Worm (Caenorhabditis elegans) whole organism, young adult: ENCODE results near the gene sra-28.

Experiments used
- B0035.1 ChIP-seq: sonication (generic microtip); optimal IDR thresholded peaks from 2 replicates; lab custom pipeline; 2016; ENCODE audit warnings: missing genetic modification characterization, mild to moderate bottlenecking, missing compliant biosample characterization, missing genotype, missing genetic modification reagents
- D2030.7 ChIP-seq: fragments of 200-800 bp; sonication (Bioruptor generic); IDR thresholded peaks from 2 replicates; pipeline ENCODE4 v1.3.6; 2022; ENCODE audit warnings: missing genetic modification reagents, missing genetic modification characterization, missing compliant biosample characterization
- F33H1.4 ChIP-seq: fragments of 200-800 bp; sonication (Bioruptor generic); IDR thresholded peaks from 2 replicates; pipeline ENCODE4 v1.3.6; 2022; ENCODE audit warnings: missing genetic modification reagents, missing genetic modification characterization, missing compliant biosample characterization
- F37B4.10 ChIP-seq: fragments of 200-800 bp; sonication (Bioruptor generic); IDR thresholded peaks from 2 replicates; pipeline ENCODE4 v1.3.6; 2022; ENCODE audit warnings: missing genetic modification characterization, missing compliant biosample characterization
- F39B2.1 ChIP-seq: fragments of 200-800 bp; sonication (Bioruptor generic); IDR thresholded peaks from 2 replicates; pipeline ENCODE4 v1.3.6; 2022; ENCODE audit warnings: missing genetic modification reagents, missing genetic modification characterization, missing compliant biosample characterization
- F49E8.2 ChIP-seq: sonication (generic microtip); optimal IDR thresholded peaks from 3 replicates; lab custom pipeline; 2017; ENCODE audit warnings: missing genetic modification characterization, mild to moderate bottlenecking, missing compliant biosample characterization, antibody characterized with exemption, moderate library complexity; ENCODE audit not compliant: insufficient read depth
- F52B5.7 ChIP-seq: sonication (generic microtip); optimal IDR thresholded peaks from 2 replicates; lab custom pipeline; 2016; ENCODE audit warnings: mild to moderate bottlenecking, missing genetic modification characterization, missing compliant biosample characterization
- K11D2.4 ChIP-seq: fragments of 200-800 bp; sonication (Bioruptor generic); IDR thresholded peaks from 2 replicates; pipeline ENCODE4 v1.3.6; 2022; ENCODE audit warnings: missing genetic modification reagents, missing genetic modification characterization, missing compliant biosample characterization
- T26A5.8 ChIP-seq: sonication (generic microtip); optimal IDR thresholded peaks from 2 replicates; lab custom pipeline; 2016; ENCODE audit warnings: missing genetic modification characterization, missing compliant biosample characterization
- Y53G8AR.9 ChIP-seq: fragments of 200-800 bp; sonication (Bioruptor generic); conservative IDR thresholded peaks from 2 replicates; pipeline ENCODE4 v1.3.6; 2022; ENCODE audit warnings: missing genetic modification reagents, missing genetic modification characterization, missing compliant biosample characterization
- ama-1 ChIP-seq, 3 experiments: fragments of 150-350 bp in 1 of 3; sonication (generic microtip) in 2 of 3; optimal IDR thresholded peaks; 2 replicates each; lab custom pipeline; 2014 to 2018; ENCODE audit warnings: missing biosample characterization in 2 of 3, missing genetic modification characterization in 2 of 3, missing genetic modification reagents in 2 of 3
- atf-7 ChIP-seq: sonication (generic microtip); optimal IDR thresholded peaks from 2 replicates; lab custom pipeline; 2017; ENCODE audit warnings: mild to moderate bottlenecking, missing genetic modification characterization, missing compliant biosample characterization
- attf-3 ChIP-seq: fragments of 200-800 bp; sonication (Bioruptor generic); conservative IDR thresholded peaks from 2 replicates; pipeline ENCODE4 v1.3.6; 2022; ENCODE audit warnings: missing genetic modification reagents, missing genetic modification characterization, missing compliant biosample characterization
- attf-5 ChIP-seq: fragments of 200-800 bp; sonication (Bioruptor generic); optimal IDR thresholded peaks from 2 replicates; lab custom pipeline; 2018; ENCODE audit warnings: mild to moderate bottlenecking, missing genetic modification characterization, missing compliant biosample characterization
- bed-1 ChIP-seq: fragments of 200-800 bp; sonication (Bioruptor generic); IDR thresholded peaks from 2 replicates; pipeline ENCODE4 v1.3.6; 2022; ENCODE audit warnings: missing genetic modification reagents, missing genetic modification characterization, missing compliant biosample characterization
- ceh-100 ChIP-seq: fragments of 200-800 bp; sonication (Bioruptor generic); IDR thresholded peaks from 2 replicates; pipeline ENCODE4 v1.3.6; 2022; ENCODE audit warnings: missing genetic modification reagents, missing genetic modification characterization, missing compliant biosample characterization
- ceh-58 ChIP-seq: fragments of 200-800 bp; sonication (Bioruptor generic); IDR thresholded peaks from 2 replicates; pipeline ENCODE4 v1.3.6; 2022; ENCODE audit warnings: missing genetic modification characterization, missing compliant biosample characterization
- ceh-79 ChIP-seq: sonication (generic microtip); optimal IDR thresholded peaks from 2 replicates; lab custom pipeline; 2017; ENCODE audit warnings: mild to moderate bottlenecking, missing genetic modification characterization, missing compliant biosample characterization
- ceh-91 ChIP-seq: fragments of 200-800 bp; sonication (Bioruptor generic); IDR thresholded peaks from 2 replicates; pipeline ENCODE4 v1.3.6; 2022; ENCODE audit warnings: missing genetic modification reagents, missing genetic modification characterization, missing compliant biosample characterization
- die-1 ChIP-seq: sonication (generic microtip); optimal IDR thresholded peaks from 2 replicates; lab custom pipeline; 2016; ENCODE audit warnings: missing genotype, mild to moderate bottlenecking, missing genetic modification characterization, missing compliant biosample characterization
- dox-1 ChIP-seq: fragments of 200-800 bp; sonication (Bioruptor generic); IDR thresholded peaks from 2 replicates; pipeline ENCODE4 v1.3.6; 2022; ENCODE audit warnings: missing genetic modification reagents, missing genetic modification characterization, missing compliant biosample characterization
- dpff-1 ChIP-seq: sonication (generic microtip); optimal IDR thresholded peaks from 2 replicates; lab custom pipeline; 2017; ENCODE audit warnings: mild to moderate bottlenecking, missing genetic modification characterization, missing compliant biosample characterization
- egl-44 ChIP-seq: fragments of 200-800 bp; sonication (Bioruptor generic); IDR thresholded peaks from 2 replicates; pipeline ENCODE4 v1.3.6; 2022; ENCODE audit warnings: missing genetic modification reagents, missing genetic modification characterization, missing compliant biosample characterization
- ets-4 ChIP-seq: fragments of 200-800 bp; sonication (Bioruptor generic); optimal IDR thresholded peaks from 2 replicates; lab custom pipeline; 2018; ENCODE audit warnings: mild to moderate bottlenecking, missing genetic modification characterization, missing compliant biosample characterization
- hlh-12 ChIP-seq: sonication (generic microtip); optimal IDR thresholded peaks from 2 replicates; lab custom pipeline; 2016; ENCODE audit warnings: missing genetic modification characterization, missing compliant biosample characterization
- hsf-1 ChIP-seq: fragments of 200-800 bp; sonication (Bioruptor generic); IDR thresholded peaks from 2 replicates; pipeline ENCODE4 v1.3.6; 2022; ENCODE audit warnings: missing genetic modification reagents, missing genetic modification characterization, missing compliant biosample characterization
- let-607 ChIP-seq, 2 experiments: fragments of 200-800 bp in 1 of 2; sonication (Bioruptor generic) in 1 of 2; sonication (generic microtip) in 1 of 2; optimal IDR thresholded peaks; 2 replicates each; lab custom pipeline; 2016 to 2018; ENCODE audit warnings: mild to moderate bottlenecking in 2 of 2, missing compliant biosample characterization in 2 of 2, missing genetic modification characterization in 2 of 2, moderate library complexity in 2 of 2, missing genotype in 1 of 2
- lin-26 ChIP-seq: fragments of 200-800 bp; sonication (Bioruptor generic); IDR thresholded peaks from 2 replicates; pipeline ENCODE4 v1.3.6; 2022; ENCODE audit warnings: missing genetic modification reagents, missing genetic modification characterization, missing compliant biosample characterization
- lin-54 ChIP-seq: fragments of 200-800 bp; sonication (Bioruptor generic); optimal IDR thresholded peaks from 2 replicates; lab custom pipeline; 2018; ENCODE audit warnings: mild to moderate bottlenecking, missing genetic modification characterization, missing compliant biosample characterization
- lsl-1 ChIP-seq: fragments of 200-800 bp; sonication (Bioruptor generic); optimal IDR thresholded peaks from 2 replicates; lab custom pipeline; 2018; ENCODE audit warnings: mild to moderate bottlenecking, missing genetic modification characterization, moderate library complexity, missing compliant biosample characterization
- madf-10 ChIP-seq: sonication (generic microtip); optimal IDR thresholded peaks from 2 replicates; lab custom pipeline; 2016; ENCODE audit warnings: mild to moderate bottlenecking, missing genetic modification characterization, missing compliant biosample characterization
- madf-3 ChIP-seq: fragments of 200-800 bp; sonication (Bioruptor generic); IDR thresholded peaks from 2 replicates; pipeline ENCODE4 v1.3.6; 2022; ENCODE audit warnings: missing genetic modification reagents, missing genetic modification characterization, missing compliant biosample characterization
- mcd-1 ChIP-seq: fragments of 200-800 bp; sonication (Bioruptor generic); IDR thresholded peaks from 2 replicates; pipeline ENCODE4 v1.3.6; 2022; ENCODE audit warnings: missing genetic modification reagents, missing genetic modification characterization, missing compliant biosample characterization
- mes-4 ChIP-seq: sonication (generic microtip); optimal IDR thresholded peaks from 2 replicates; lab custom pipeline; 2016; ENCODE audit warnings: missing genotype, missing genetic modification characterization, missing compliant biosample characterization
- nfyb-1 ChIP-seq: fragments of 200-800 bp; sonication (Bioruptor generic); IDR thresholded peaks from 2 replicates; pipeline ENCODE4 v1.3.6; 2022; ENCODE audit warnings: missing genetic modification reagents, missing genetic modification characterization, missing compliant biosample characterization
- nhr-90 ChIP-seq: sonication (generic microtip); optimal IDR thresholded peaks from 2 replicates; lab custom pipeline; 2016; ENCODE audit warnings: missing genotype, mild to moderate bottlenecking, missing genetic modification characterization, missing compliant biosample characterization
- sea-2 ChIP-seq: fragments of 200-800 bp; sonication (Bioruptor generic); IDR thresholded peaks from 2 replicates; pipeline ENCODE4 v1.3.6; 2022; ENCODE audit warnings: missing genetic modification characterization, missing compliant biosample characterization
- snpc-3.4 ChIP-seq: sonication (generic microtip); optimal IDR thresholded peaks from 2 replicates; lab custom pipeline; 2017; ENCODE audit warnings: missing genetic modification characterization, mild to moderate bottlenecking, missing compliant biosample characterization, antibody characterized with exemption, moderate library complexity, missing genotype, missing genetic modification reagents
- somi-1 ChIP-seq: fragments of 200-800 bp; sonication (Bioruptor generic); optimal IDR thresholded peaks from 2 replicates; lab custom pipeline; 2018; ENCODE audit warnings: mild to moderate bottlenecking, missing genetic modification characterization, missing compliant biosample characterization
- tlf-1 ChIP-seq: fragments of 200-800 bp; sonication (Bioruptor generic); optimal IDR thresholded peaks from 2 replicates; lab custom pipeline; 2018; ENCODE audit warnings: mild to moderate bottlenecking, missing genetic modification characterization, missing compliant biosample characterization
- unc-62 ChIP-seq: fragments of 150-350 bp; optimal IDR thresholded peaks from 2 replicates; lab custom pipeline; 2014; ENCODE audit warnings: missing biosample characterization, missing genetic modification reagents, missing genetic modification characterization
- ztf-25 ChIP-seq: fragments of 200-800 bp; sonication (Bioruptor generic); IDR thresholded peaks from 2 replicates; pipeline ENCODE4 v1.3.6; 2022; ENCODE audit warnings: missing genetic modification reagents, missing genetic modification characterization, missing compliant biosample characterization
- ztf-3 ChIP-seq: fragments of 200-800 bp; sonication (Bioruptor generic); optimal IDR thresholded peaks from 2 replicates; lab custom pipeline; 2018; ENCODE audit warnings: mild to moderate bottlenecking, missing genetic modification characterization, missing compliant biosample characterization
- ztf-6 ChIP-seq: fragments of 200-800 bp; sonication (Bioruptor generic); IDR thresholded peaks from 2 replicates; pipeline ENCODE4 v1.3.6; 2022; ENCODE audit warnings: missing genetic modification reagents, missing genetic modification characterization, missing compliant biosample characterization

The sra-28 gene

ce11 chrII:6588605-6589292 is 15.2 kb upstream of the sra-28 start, which contains the start of gene icd-1 (continued):
- TF ChIP-seq madf-10 (tag; lab: Kevin White, UChicago), result peak; percentile 79
- 0 out of 2 replicates have a peak, but pooled peaks have one; percentile 37 for TF ChIP-seq ztf-6 (GFP tag; lab: Robert Waterston, UW)

- TF ChIP-seq egl-44 (GFP tag; lab: Robert Waterston, UW), result peak; percentile 43
- peak; percentile 36 for TF ChIP-seq F52B5.7
- TF ChIP-seq ceh-58 (GFP tag; lab: Robert Waterston, UW), result peak; percentile 76; the same call in 1 of the 2 replicates
- peak; percentile 56 for TF ChIP-seq F49E8.2 (tag; lab: Kevin White, UChicago)
- peak; percentile 29 for TF ChIP-seq B0035.1 (tag; lab: Kevin White, UChicago)
- TF ChIP-seq ztf-3 (GFP tag; lab: Kevin White, UChicago), result no peak
- TF ChIP-seq F37B4.10 (GFP tag; lab: Robert Waterston, UW), result no peak
- TF ChIP-seq attf-5, result no peak
- peak; percentile 44 for TF ChIP-seq mcd-1
- peak; percentile 36; the same call in 1 of the 2 replicates for TF ChIP-seq D2030.7 (GFP tag; lab: Robert Waterston, UW)
- peak; percentile 38 for TF ChIP-seq die-1 (tag; lab: Kevin White, UChicago)
- TF ChIP-seq nfyb-1 (GFP tag; lab: Robert Waterston, UW), result peak; percentile 69; the same call in 1 of the 2 replicates
- TF ChIP-seq T26A5.8 (tag; lab: Kevin White, UChicago), result no peak
- no peak for TF ChIP-seq hlh-12
- TF ChIP-seq F39B2.1 (GFP tag; lab: Robert Waterston, UW), result peak; percentile 91
- TF ChIP-seq lin-26, result peak; percentile 83
- TF ChIP-seq dpff-1, result peak; percentile 34
- TF ChIP-seq ceh-91 (GFP tag; lab: Robert Waterston, UW), result no peak
- TF ChIP-seq atf-7 (tag; lab: Kevin White, UChicago), result peak; percentile 55
- TF ChIP-seq sea-2 (GFP tag; lab: Robert Waterston, UW), result no peak
- peak; percentile 3 for TF ChIP-seq ceh-79 (tag; lab: Kevin White, UChicago)
- TF ChIP-seq F33H1.4 (GFP tag; lab: Robert Waterston, UW), result peak; percentile 30; the same call in 1 of the 2 replicates
- peak; percentile 87 for TF ChIP-seq tlf-1 (GFP tag; lab: Kevin White, UChicago)
- peak; percentile 68; the same call in 1 of the 2 replicates for TF ChIP-seq bed-1 (GFP tag; lab: Robert Waterston, UW)
- peak; percentile 90 for TF ChIP-seq Y53G8AR.9 (GFP tag; lab: Robert Waterston, UW)
- peak; percentile 88 for TF ChIP-seq hsf-1
- no peak for TF ChIP-seq ets-4
- peak; percentile 13 for TF ChIP-seq mes-4
- TF ChIP-seq K11D2.4, result no peak
- TF ChIP-seq unc-62 (GFP tag; lab: Kevin White, UChicago), result no peak
- peak; percentile 17 for TF ChIP-seq lsl-1 (GFP tag; lab: Kevin White, UChicago)
- TF ChIP-seq madf-3 (GFP tag; lab: Robert Waterston, UW), result peak; percentile 94
- no peak for TF ChIP-seq ama-1 (optimal IDR thresholded peaks at IDR 0.05; lab: Kevin White, UChicago)
- TF ChIP-seq ama-1 (GFP tag; optimal IDR thresholded peaks at IDR 0.05; lab: Kevin White, UChicago), result peak in 1 of 2 experiments; percentile 62
- no peak for TF ChIP-seq somi-1 (GFP tag; lab: Kevin White, UChicago)
- TF ChIP-seq ceh-100 (GFP tag; lab: Robert Waterston, UW), result peak; percentile 63
- no peak for TF ChIP-seq nhr-90
- TF ChIP-seq ztf-25 (GFP tag; lab: Robert Waterston, UW), result peak; percentile 66; the same call in 1 of the 2 replicates
- TF ChIP-seq madf-10 (tag; lab: Kevin White, UChicago), result peak; percentile 34
- no peak for TF ChIP-seq attf-3 (GFP tag; lab: Robert Waterston, UW)
- no peak; the same call in 1 of the 2 replicates for TF ChIP-seq dox-1 (GFP tag; lab: Robert Waterston, UW)
- TF ChIP-seq lin-54 (GFP tag; lab: Kevin White, UChicago), result peak; percentile 79
- TF ChIP-seq let-607 (tag; optimal IDR thresholded peaks at IDR 0.05; lab: Kevin White, UChicago), result peak in 1 of 2 experiments; percentile 35
- peak; percentile 76 for TF ChIP-seq snpc-3.4 (tag; lab: Kevin White, UChicago)
Measured at ce11 chrII:6587264-6587870, 13.8 kb upstream of the sra-28 start, which contains the start of gene C56C10.7. TSS of gene C56C10.7 (minus strand) at chrII:6587575.
